Worm (Caenorhabditis elegans): ENCODE data around the gene C07D10.1.

The C07D10.1 gene

ce11 chrII:7394690-7395054 is 4.1 kb upstream of the C07D10.1 start, which contains the start of gene bath-44:
Gene bath-44, plus strand, starts transcription at chrII:7394955.
- TF ChIP-seq die-1 (tag; optimal IDR thresholded peaks at IDR 0.05) (no peak), mcd-1 (GFP tag; IDR thresholded peaks at IDR 0.05) (no peak), pha-4 (tag; optimal IDR thresholded peaks at IDR 0.05) (no peak), nhr-27 (tag; optimal IDR thresholded peaks at IDR 0.05) (no peak), athp-1 (tag; optimal IDR thresholded peaks at IDR 0.05) (no peak), F37B4.10 (GFP tag; IDR thresholded peaks at IDR 0.05) (no peak), B0019.2 (GFP tag; conservative IDR thresholded peaks at IDR 0.05) (no peak), madf-6 (GFP tag; IDR thresholded peaks at IDR 0.05) (no peak; the same call in 1 of the 2 replicates), ceh-79 (tag; optimal IDR thresholded peaks at IDR 0.05) (no peak), nfya-2 (GFP tag; IDR thresholded peaks at IDR 0.05) (no peak), nfyb-1 (GFP tag; IDR thresholded peaks at IDR 0.05) (no peak), ztf-3 (GFP tag; optimal IDR thresholded peaks at IDR 0.05) (no peak), ceh-27 (GFP tag; optimal IDR thresholded peaks at IDR 0.05) (no peak), hlh-12 (tag; optimal IDR thresholded peaks at IDR 0.05) (no peak), egl-44 (GFP tag; IDR thresholded peaks at IDR 0.05) (no peak)

ce11 chrII:7396081-7396480 is 2.7 kb upstream of the C07D10.1 start:
- TF ChIP-seq ekl-4 (GFP tag; IDR thresholded peaks at IDR 0.05), result no peak
- TF ChIP-seq gei-17 (GFP tag; optimal IDR thresholded peaks at IDR 0.05), result no peak
- TF ChIP-seq F23B12.7 (tag; optimal IDR thresholded peaks at IDR 0.05; ENCODE audit: insufficient read depth), result no peak
- TF ChIP-seq hlh-26 (GFP tag; conservative IDR thresholded peaks at IDR 0.05), result no peak
- TF ChIP-seq sdz-38 (tag; optimal IDR thresholded peaks at IDR 0.05), result no peak
- no peak for TF ChIP-seq hlh-12 (tag; optimal IDR thresholded peaks at IDR 0.05)
- TF ChIP-seq Y56A3A.18 (GFP tag; IDR thresholded peaks at IDR 0.05), result no peak
- TF ChIP-seq bed-2 (GFP tag; IDR thresholded peaks at IDR 0.05), result no peak
- no peak for TF ChIP-seq ceh-27 (GFP tag; optimal IDR thresholded peaks at IDR 0.05)
- TF ChIP-seq pha-4 (tag; optimal IDR thresholded peaks at IDR 0.05), result no peak

- TF ChIP-seq efl-1 (GFP tag; optimal IDR thresholded peaks at IDR 0.05) (peak; percentile 8), F10E7.11 (tag; optimal IDR thresholded peaks at IDR 0.05) (no peak), F57C9.4 (tag; optimal IDR thresholded peaks at IDR 0.05) (no peak), ama-1 (optimal IDR thresholded peaks at IDR 0.05) (no peak), ama-1 (GFP tag; optimal IDR thresholded peaks at IDR 0.05) (peak in 1 of 2 experiments; percentile 13), cebp-1 (GFP tag; IDR thresholded peaks at IDR 0.05) (no peak), cebp-1 (tag; optimal IDR thresholded peaks at IDR 0.05) (peak; percentile 29), snpc-4 (GFP tag; optimal IDR thresholded peaks at IDR 0.05) (no peak), snpc-4 (tag; optimal IDR thresholded peaks at IDR 0.05) (peak in 2 of 4 experiments; percentile 8 to 18), hmg-20 (GFP tag; IDR thresholded peaks at IDR 0.05) (no peak), K12H6.12 (tag; optimal IDR thresholded peaks at IDR 0.05) (no peak), madf-6 (GFP tag; IDR thresholded peaks at IDR 0.05) (0 out of 2 replicates have a peak, but pooled peaks have one; percentile 17), ceh-91 (GFP tag; IDR thresholded peaks at IDR 0.05) (no peak), lsy-27 (tag; optimal IDR thresholded peaks at IDR 0.05; ENCODE audit: borderline replicate concordance, insufficient read depth) (no peak), Y95B8A.8 (GFP tag; IDR thresholded peaks at IDR 0.05) (no peak)
Observed at ce11 chrII:7397273-7397840, 1.5 kb upstream of the C07D10.1 start.

- TF ChIP-seq repo-1 (tag; optimal IDR thresholded peaks at IDR 0.05) (no peak), zfh-2 (GFP tag; conservative IDR thresholded peaks at IDR 0.05) (no peak), akir-1 (GFP tag; optimal IDR thresholded peaks at IDR 0.05) (no peak), F39B2.1 (GFP tag; IDR thresholded peaks at IDR 0.05) (no peak), ZK185.1 (tag; optimal IDR thresholded peaks at IDR 0.05; ENCODE audit: poor library complexity, severe bottlenecking) (no peak), rcor-1 (GFP tag; IDR thresholded peaks at IDR 0.05) (no peak), aptf-2 (GFP tag; conservative IDR thresholded peaks at IDR 0.05) (no peak), mes-4 (tag; optimal IDR thresholded peaks at IDR 0.05) (no peak), pbrm-1 (GFP tag; IDR thresholded peaks at IDR 0.05) (no peak), lin-35 (GFP tag; optimal IDR thresholded peaks at IDR 0.05) (no peak), somi-1 (GFP tag; optimal IDR thresholded peaks at IDR 0.05) (no peak)
Observed at ce11 chrII:7402625-7403024, 3.8 kb downstream of the C07D10.1 start, which contains the start of gene nas-7. Gene nas-7, minus strand, starts transcription at chrII:7402725.
